Worm (Caenorhabditis elegans): ENCODE results near the gene lin-15B.

Gene lin-15B

ce11 chrX:15731668-15732067 lies 5.7 kb downstream of the lin-15B start, which contains the start of gene lin-15A:
lin-15A (plus strand) TSS chrX:15731968.
- TF ChIP-seq tra-4 (tag; optimal IDR thresholded peaks at IDR 0.05) = no peak

ce11 chrX:15736419-15736818 lies 10.5 kb downstream of the lin-15B start:
- TF ChIP-seq F13C5.2 (tag; optimal IDR thresholded peaks at IDR 0.05) (peak; percentile 66), tra-4 (tag; optimal IDR thresholded peaks at IDR 0.05) (no peak)

ce11 chrX:15738432-15739003 lies 12.6 kb downstream of the lin-15B start:
- 0 out of 2 replicates have a peak, but pooled peaks have one; percentile 25 for TF ChIP-seq sea-1 (GFP tag; conservative IDR thresholded peaks at IDR 0.05)

- TF ChIP-seq hmbx-1 (tag; optimal IDR thresholded peaks at IDR 0.05) (no peak), tra-4 (tag; optimal IDR thresholded peaks at IDR 0.05) (no peak), ets-7 (tag; optimal IDR thresholded peaks at IDR 0.05) (no peak), F13C5.2 (tag; optimal IDR thresholded peaks at IDR 0.05) (no peak), ceh-36 (tag; optimal IDR thresholded peaks at IDR 0.05) (no peak), sea-1 (GFP tag; conservative IDR thresholded peaks at IDR 0.05) (no peak)
These were observed 14.6 kb downstream of the lin-15B start, which contains the start of gene srg-64 for ce11 chrX:15740526-15740925. srg-64 (minus strand) TSS chrX:15740626.

- TF ChIP-seq F13C5.2 (tag; optimal IDR thresholded peaks at IDR 0.05) = peak; percentile 93
- no peak for TF ChIP-seq tra-4 (tag; optimal IDR thresholded peaks at IDR 0.05)
- peak; percentile 91 for TF ChIP-seq tbx-37 (GFP tag; conservative IDR thresholded peaks at IDR 0.05)
- TF ChIP-seq scrt-1 (GFP tag; IDR thresholded peaks at IDR 0.05) = peak; percentile 96
- TF ChIP-seq flt-1 (GFP tag; IDR thresholded peaks at IDR 0.05) = peak; percentile 92
- TF ChIP-seq tbx-11 (GFP tag; IDR thresholded peaks at IDR 0.05) = peak; percentile 95
- TF ChIP-seq ets-7 (tag; optimal IDR thresholded peaks at IDR 0.05) = peak; percentile 63
- TF ChIP-seq sea-1 (GFP tag; conservative IDR thresholded peaks at IDR 0.05) = peak; percentile 96
- no peak for TF ChIP-seq ama-1 (optimal IDR thresholded peaks at IDR 0.05)
- TF ChIP-seq pes-1 (GFP tag; IDR thresholded peaks at IDR 0.05) = peak; percentile 96
- peak; percentile 87 for TF ChIP-seq ceh-36 (tag; optimal IDR thresholded peaks at IDR 0.05)
- TF ChIP-seq aly-1 (tag; optimal IDR thresholded peaks at IDR 0.05) = peak; percentile 89
- TF ChIP-seq ceh-13 (GFP tag; optimal IDR thresholded peaks at IDR 0.05) = peak; percentile 81
- TF ChIP-seq B0310.2 (tag; optimal IDR thresholded peaks at IDR 0.05) = peak; percentile 87
- peak; percentile 78 for TF ChIP-seq hnd-1 (tag; optimal IDR thresholded peaks at IDR 0.05)
- peak; percentile 59 for TF ChIP-seq hmbx-1 (tag; optimal IDR thresholded peaks at IDR 0.05)
- peak; percentile 95 for TF ChIP-seq hmg-4 (GFP tag; optimal IDR thresholded peaks at IDR 0.05)
These were observed 15.9 kb downstream of the lin-15B start for ce11 chrX:15741852-15742251.

- TF ChIP-seq hmbx-1 (tag; optimal IDR thresholded peaks at IDR 0.05) = no peak
- no peak for TF ChIP-seq tbx-11 (GFP tag; IDR thresholded peaks at IDR 0.05)
- no peak for TF ChIP-seq pes-1 (GFP tag; IDR thresholded peaks at IDR 0.05)
- TF ChIP-seq F13C5.2 (tag; optimal IDR thresholded peaks at IDR 0.05) = no peak
- TF ChIP-seq ama-1 (optimal IDR thresholded peaks at IDR 0.05) = no peak
- TF ChIP-seq ets-7 (tag; optimal IDR thresholded peaks at IDR 0.05) = no peak
- TF ChIP-seq hmg-4 (GFP tag; optimal IDR thresholded peaks at IDR 0.05) = no peak
- TF ChIP-seq tbx-37 (GFP tag; conservative IDR thresholded peaks at IDR 0.05) = no peak
- TF ChIP-seq aly-1 (tag; optimal IDR thresholded peaks at IDR 0.05) = no peak
- no peak for TF ChIP-seq scrt-1 (GFP tag; IDR thresholded peaks at IDR 0.05)
- no peak for TF ChIP-seq sea-1 (GFP tag; conservative IDR thresholded peaks at IDR 0.05)
- TF ChIP-seq tra-4 (tag; optimal IDR thresholded peaks at IDR 0.05) = no peak
- TF ChIP-seq flt-1 (GFP tag; IDR thresholded peaks at IDR 0.05) = no peak
- no peak for TF ChIP-seq ceh-13 (GFP tag; optimal IDR thresholded peaks at IDR 0.05)
- no peak for TF ChIP-seq hnd-1 (tag; optimal IDR thresholded peaks at IDR 0.05)
- TF ChIP-seq B0310.2 (tag; optimal IDR thresholded peaks at IDR 0.05) = no peak
- TF ChIP-seq ceh-36 (tag; optimal IDR thresholded peaks at IDR 0.05) = no peak
These were observed 16.4 kb downstream of the lin-15B start, which contains the start of gene nhr-255 for ce11 chrX:15742310-15742709. nhr-255 (plus strand) TSS chrX:15742610.

ce11 chrX:15746705-15747104 lies 20.8 kb downstream of the lin-15B start, which contains the start of gene srxa-9:
srxa-9 (plus strand) TSS chrX:15747005.
- TF ChIP-seq hmg-4 (GFP tag; optimal IDR thresholded peaks at IDR 0.05) (no peak), B0310.2 (tag; optimal IDR thresholded peaks at IDR 0.05) (no peak), pes-1 (GFP tag; IDR thresholded peaks at IDR 0.05) (no peak), hnd-1 (tag; optimal IDR thresholded peaks at IDR 0.05) (no peak), aly-1 (tag; optimal IDR thresholded peaks at IDR 0.05) (no peak), hmbx-1 (tag; optimal IDR thresholded peaks at IDR 0.05) (no peak), sea-1 (GFP tag; conservative IDR thresholded peaks at IDR 0.05) (no peak), scrt-1 (GFP tag; IDR thresholded peaks at IDR 0.05) (no peak), tbx-37 (GFP tag; conservative IDR thresholded peaks at IDR 0.05) (no peak), ama-1 (optimal IDR thresholded peaks at IDR 0.05) (no peak), ets-7 (tag; optimal IDR thresholded peaks at IDR 0.05) (no peak), F13C5.2 (tag; optimal IDR thresholded peaks at IDR 0.05) (no peak), ceh-36 (tag; optimal IDR thresholded peaks at IDR 0.05) (no peak), flt-1 (GFP tag; IDR thresholded peaks at IDR 0.05) (no peak), tra-4 (tag; optimal IDR thresholded peaks at IDR 0.05) (no peak)

- TF ChIP-seq scrt-1 (GFP tag; IDR thresholded peaks at IDR 0.05) (no peak), ceh-13 (GFP tag; optimal IDR thresholded peaks at IDR 0.05) (no peak), ets-7 (tag; optimal IDR thresholded peaks at IDR 0.05) (no peak), B0310.2 (tag; optimal IDR thresholded peaks at IDR 0.05) (no peak), pes-1 (GFP tag; IDR thresholded peaks at IDR 0.05) (no peak), ceh-36 (tag; optimal IDR thresholded peaks at IDR 0.05) (no peak), aly-1 (tag; optimal IDR thresholded peaks at IDR 0.05) (no peak), F13C5.2 (tag; optimal IDR thresholded peaks at IDR 0.05) (no peak), ama-1 (optimal IDR thresholded peaks at IDR 0.05) (no peak), tra-4 (tag; optimal IDR thresholded peaks at IDR 0.05) (no peak), hmbx-1 (tag; optimal IDR thresholded peaks at IDR 0.05) (no peak), tbx-11 (GFP tag; IDR thresholded peaks at IDR 0.05) (no peak)
These were observed 21.9 kb downstream of the lin-15B start for ce11 chrX:15747814-15748213.

Measured in whole organism, early embryonic.